Fruit fly (Drosophila melanogaster) whole organism: ENCODE data around the gene CG12607.

Experiments used
- CG8478 ChIP-seq: fragments of >200 bp; optimal IDR thresholded peaks from 2 replicates; lab custom pipeline; 2018; ENCODE audit warnings: inconsistent platforms
- Dll ChIP-seq: fragments of >200 bp; optimal IDR thresholded peaks from 2 replicates; lab custom pipeline; 2017
- EcR ChIP-seq, 2 experiments: fragments of >200 bp; optimal IDR thresholded peaks; 2 replicates each; lab custom pipeline; 2017; ENCODE audit warnings: missing biosample characterization in 2 of 2, missing genetic modification characterization in 2 of 2, missing genetic modification reagents in 2 of 2
- pan ChIP-seq: fragments of >200 bp; optimal IDR thresholded peaks from 2 replicates; lab custom pipeline; 2017
- psq ChIP-seq: fragments of >200 bp; optimal IDR thresholded peaks from 2 replicates; lab custom pipeline; 2017

- TF ChIP-seq pan (lab: Kevin White, UChicago) (no peak), psq (lab: Kevin White, UChicago) (no peak), Dll (lab: Kevin White, UChicago) (no peak), EcR (GFP tag; optimal IDR thresholded peaks at IDR 0.05; lab: Kevin White, UChicago) (no peak), CG8478 (lab: Kevin White, UChicago) (no peak)
Measured at dm6 chr3L:4411951-4412350, 34.4 kb upstream of the CG12607 start.
